Fruit fly (Drosophila melanogaster) whole organism, wandering third instar larva: ENCODE data around the gene IleRS.

Source experiments
- Abd-B ChIP-seq: fragments of >200 bp; optimal IDR thresholded peaks from 2 replicates; lab custom pipeline; 2017; ENCODE audit warnings: missing biosample characterization, missing genetic modification characterization
- CG32264 ChIP-seq: fragments of 200-800 bp; sonication (Bioruptor generic); optimal IDR thresholded peaks from 2 replicates; lab custom pipeline; 2016; ENCODE audit warnings: missing biosample characterization, missing genetic modification characterization
- CG9705 ChIP-seq: fragments of 200-800 bp; sonication (Bioruptor generic); optimal IDR thresholded peaks from 2 replicates; lab custom pipeline; 2018; ENCODE audit warnings: missing biosample characterization, mild to moderate bottlenecking, missing genetic modification characterization
- CrebA ChIP-seq: fragments of 200-800 bp; sonication (Bioruptor generic); optimal IDR thresholded peaks from 2 replicates; lab custom pipeline; 2016; ENCODE audit warnings: missing biosample characterization, mild to moderate bottlenecking, missing genetic modification characterization, borderline replicate concordance
- Dfd ChIP-seq: fragments of >200 bp; optimal IDR thresholded peaks from 2 replicates; lab custom pipeline; 2017; ENCODE audit warnings: missing biosample characterization, missing genetic modification characterization
- Dif ChIP-seq: fragments of 200-275, 200-300 bp; sonication (Bioruptor generic); optimal IDR thresholded peaks from 2 replicates; lab custom pipeline; 2018; ENCODE audit warnings: missing biosample characterization, missing genetic modification characterization; ENCODE audit not compliant: partially characterized antibody
- GATAd ChIP-seq: sonication (Bioruptor generic); optimal IDR thresholded peaks from 2 replicates; lab custom pipeline; 2016; ENCODE audit warnings: missing biosample characterization, missing genetic modification characterization
- HLH106 ChIP-seq: fragments of 200-800 bp; optimal IDR thresholded peaks from 3 replicates; lab custom pipeline; 2019; ENCODE audit warnings: missing biosample characterization, mild to moderate bottlenecking, missing genetic modification characterization, moderate library complexity
- Hnf4 ChIP-seq: fragments of 200-800 bp; sonication (Bioruptor generic); optimal IDR thresholded peaks from 2 replicates; lab custom pipeline; 2016; ENCODE audit warnings: missing biosample characterization, mild to moderate bottlenecking, missing genetic modification characterization
- Hr78 ChIP-seq: fragments of >200 bp; optimal IDR thresholded peaks from 2 replicates; lab custom pipeline; 2017; ENCODE audit warnings: missing biosample characterization, missing genetic modification characterization
- Hr83 ChIP-seq: fragments of 200-300 bp; sonication (Bioruptor generic); optimal IDR thresholded peaks from 2 replicates; lab custom pipeline; 2016; ENCODE audit warnings: missing biosample characterization, mild to moderate bottlenecking, missing genetic modification characterization, moderate library complexity; ENCODE audit not compliant: poor library complexity, severe bottlenecking
- Jra ChIP-seq: sonication (Bioruptor generic); optimal IDR thresholded peaks from 2 replicates; lab custom pipeline; 2016; ENCODE audit warnings: missing biosample characterization, missing genetic modification characterization
- Mio ChIP-seq: sonication (Bioruptor generic); optimal IDR thresholded peaks from 2 replicates; lab custom pipeline; 2016; ENCODE audit warnings: missing biosample characterization, missing genetic modification characterization
- Myc ChIP-seq: fragments of >200 bp; optimal IDR thresholded peaks from 2 replicates; lab custom pipeline; 2017
- N ChIP-seq: fragments of >200 bp; optimal IDR thresholded peaks from 2 replicates; lab custom pipeline; 2018; ENCODE audit warnings: missing biosample characterization, missing external identifiers, missing genetic modification characterization
- OdsH ChIP-seq: fragments of 200-800 bp; sonication (Bioruptor generic); optimal IDR thresholded peaks from 2 replicates; lab custom pipeline; 2016; ENCODE audit warnings: missing biosample characterization, mild to moderate bottlenecking, missing genetic modification characterization
- Rel ChIP-seq, 2 experiments: fragments of 200-800 bp; sonication (Bioruptor generic) in 1 of 2; optimal IDR thresholded peaks; 2 replicates in 1 of 2; 3 replicates in 1 of 2; lab custom pipeline; 2016 to 2019; ENCODE audit warnings: mild to moderate bottlenecking in 2 of 2, missing biosample characterization in 2 of 2, missing genetic modification characterization in 2 of 2, moderate library complexity in 1 of 2
- Sp1 ChIP-seq: fragments of 200-800 bp; sonication (Bioruptor generic); optimal IDR thresholded peaks from 3 replicates; lab custom pipeline; 2019; ENCODE audit warnings: missing biosample characterization, mild to moderate bottlenecking, missing genetic modification characterization, moderate library complexity
- Vsx2 ChIP-seq: fragments of 200-300, 225-300 bp; sonication (Bioruptor generic); optimal IDR thresholded peaks from 2 replicates; lab custom pipeline; 2018; ENCODE audit warnings: missing biosample characterization, missing genetic modification characterization; ENCODE audit not compliant: partially characterized antibody
- br ChIP-seq: fragments of 200-800 bp; sonication (Bioruptor generic); optimal IDR thresholded peaks from 2 replicates; lab custom pipeline; 2016; ENCODE audit warnings: missing biosample characterization, missing genetic modification characterization
- brk ChIP-seq: fragments of 200-800 bp; sonication (Bioruptor generic); optimal IDR thresholded peaks from 2 replicates; lab custom pipeline; 2016; ENCODE audit warnings: missing biosample characterization, mild to moderate bottlenecking, missing genetic modification characterization
- dl ChIP-seq, 2 experiments: fragments of 175-275, 200-275 bp in 1 of 2; fragments of 200-275 bp in 1 of 2; sonication (Bioruptor generic); optimal IDR thresholded peaks; lab custom pipeline; 2018; ENCODE audit warnings: mild to moderate bottlenecking in 2 of 2, missing biosample characterization in 2 of 2, missing genetic modification characterization in 2 of 2, moderate library complexity in 2 of 2; ENCODE audit not compliant: partially characterized antibody in 2 of 2, insufficient read depth in 1 of 2
- dmrt93B ChIP-seq: fragments of 200-800 bp; sonication (Bioruptor generic); optimal IDR thresholded peaks from 2 replicates; lab custom pipeline; 2018; ENCODE audit warnings: missing biosample characterization, mild to moderate bottlenecking, missing genetic modification characterization
- dsf ChIP-seq: sonication (Bioruptor generic); optimal IDR thresholded peaks from 2 replicates; lab custom pipeline; 2016; ENCODE audit warnings: missing biosample characterization, missing genetic modification characterization, borderline replicate concordance
- ey ChIP-seq: fragments of 200-800 bp; sonication (Bioruptor generic); optimal IDR thresholded peaks from 2 replicates; lab custom pipeline; 2016; ENCODE audit warnings: missing biosample characterization, missing genetic modification characterization
- foxo ChIP-seq, 2 experiments: fragments of 200-800 bp; sonication (Bioruptor generic); optimal IDR thresholded peaks; 2 replicates in 1 of 2; 3 replicates in 1 of 2; lab custom pipeline; 2016 to 2017; ENCODE audit warnings: missing biosample characterization in 2 of 2, missing genetic modification characterization in 2 of 2
- fru ChIP-seq: fragments of 200-800 bp; sonication (Bioruptor generic); optimal IDR thresholded peaks from 3 replicates; lab custom pipeline; 2016; ENCODE audit warnings: missing biosample characterization, mild to moderate bottlenecking, missing genetic modification characterization
- h ChIP-seq: fragments of 200-800 bp; sonication (Bioruptor generic); optimal IDR thresholded peaks from 3 replicates; lab custom pipeline; 2016; ENCODE audit warnings: missing biosample characterization, mild to moderate bottlenecking, missing genetic modification characterization
- jim ChIP-seq: fragments of 175-275, 200-325 bp; sonication (Bioruptor generic); optimal IDR thresholded peaks from 2 replicates; lab custom pipeline; 2016; ENCODE audit warnings: missing biosample characterization, mild to moderate bottlenecking, missing genetic modification characterization
- lola ChIP-seq: fragments of >200 bp; optimal IDR thresholded peaks from 2 replicates; lab custom pipeline; 2017; ENCODE audit warnings: missing biosample characterization, missing genetic modification characterization
- pan ChIP-seq: fragments of >200 bp; optimal IDR thresholded peaks from 2 replicates; lab custom pipeline; 2017
- psq ChIP-seq: fragments of 200-800 bp; sonication (Bioruptor generic); optimal IDR thresholded peaks from 3 replicates; lab custom pipeline; 2017; ENCODE audit warnings: missing biosample characterization, mild to moderate bottlenecking, missing genetic modification characterization, moderate library complexity
- rgr ChIP-seq: fragments of 200-800 bp; sonication (Bioruptor generic); optimal IDR thresholded peaks from 3 replicates; lab custom pipeline; 2016; ENCODE audit warnings: missing biosample characterization, mild to moderate bottlenecking, missing genetic modification characterization
- sage ChIP-seq: fragments of 200-800 bp; sonication (Bioruptor generic); optimal IDR thresholded peaks from 2 replicates; lab custom pipeline; 2016; ENCODE audit warnings: missing biosample characterization, mild to moderate bottlenecking, missing genetic modification characterization
- sv ChIP-seq: fragments of 200-800 bp; sonication (Bioruptor generic); optimal IDR thresholded peaks from 3 replicates; lab custom pipeline; 2016; ENCODE audit warnings: missing biosample characterization, missing genetic modification characterization
- tai ChIP-seq: sonication (Bioruptor generic); optimal IDR thresholded peaks from 2 replicates; lab custom pipeline; 2016; ENCODE audit warnings: missing biosample characterization, missing genetic modification characterization
- usp ChIP-seq: fragments of >200 bp; optimal IDR thresholded peaks from 2 replicates; lab custom pipeline; 2017; ENCODE audit warnings: missing biosample characterization, missing genetic modification characterization
- woc ChIP-seq: sonication (Bioruptor generic); optimal IDR thresholded peaks from 2 replicates; lab custom pipeline; 2016; ENCODE audit warnings: missing biosample characterization, mild to moderate bottlenecking, missing genetic modification characterization

IleRS gene

DNA sequence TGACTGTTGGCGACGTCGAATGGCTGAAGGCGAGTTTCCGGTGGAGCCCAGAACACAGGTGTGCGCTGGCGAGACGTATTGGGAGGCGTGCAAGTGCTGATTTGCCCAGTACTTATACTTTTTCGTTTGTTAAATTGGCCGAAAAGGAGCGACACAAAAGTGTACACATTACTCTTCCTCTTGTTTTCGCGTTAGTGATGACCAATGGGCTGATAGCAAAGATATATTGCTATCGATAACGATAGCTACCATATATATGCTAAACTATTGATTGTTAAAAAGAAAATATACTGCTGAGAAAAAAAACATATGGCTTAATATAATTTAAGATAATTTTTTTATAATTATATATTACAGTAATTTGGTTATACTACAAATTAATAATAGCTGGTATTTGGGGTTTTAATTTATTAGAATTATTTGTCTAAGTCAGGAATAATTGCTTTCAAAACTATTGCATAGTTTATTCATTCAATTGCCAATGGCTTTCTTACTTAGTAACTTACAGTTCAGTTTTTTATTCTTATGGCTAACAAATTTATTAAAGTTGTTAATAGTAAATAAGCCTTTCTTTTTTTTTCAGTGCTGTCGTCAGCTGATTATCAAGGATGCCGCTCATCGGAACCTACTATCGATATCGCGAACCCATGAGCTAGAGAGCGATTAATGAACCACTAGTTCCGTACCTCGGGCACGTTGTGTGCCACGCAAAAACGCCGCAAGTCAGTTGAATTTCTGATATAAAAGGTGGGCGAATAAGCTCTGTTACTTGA lies at the start of gene IleRS, which contains the start of gene Hem:
Gene IleRS, plus strand, starts transcription at position 672 of the 773 bp plus-strand sequence.
Gene Hem, minus strand, starts transcription at position 202 of the 773 bp plus-strand sequence.
- TF ChIP-seq ey (GFP tag; lab: Kevin White, UChicago) (peak; percentile 81), Vsx2 (GFP tag; lab: Kevin White, UChicago) (no peak), woc (peak; percentile 52), Sp1 (GFP tag; lab: Kevin White, UChicago) (peak; percentile 87), h (GFP tag; lab: Kevin White, UChicago) (peak; percentile 82), CG32264 (GFP tag; lab: Kevin White, UChicago) (peak; percentile 39), Hr83 (GFP tag; lab: Kevin White, UChicago) (peak; percentile 55), CrebA (GFP tag; lab: Kevin White, UChicago) (no peak), tai (GFP tag; lab: Kevin White, UChicago) (no peak), rgr (peak; percentile 92), CG9705 (GFP tag; lab: Kevin White, UChicago) (peak; percentile 74), psq (GFP tag; lab: Kevin White, UChicago) (peak; percentile 84), dmrt93B (GFP tag; lab: Kevin White, UChicago) (no peak), Mio (GFP tag; lab: Kevin White, UChicago) (no peak), lola (GFP tag; lab: Kevin White, UChicago) (no peak), OdsH (peak; percentile 83), Dfd (no peak), Rel (GFP tag; optimal IDR thresholded peaks at IDR 0.05; lab: Kevin White, UChicago) (no peak), Rel (tag; optimal IDR thresholded peaks at IDR 0.05; lab: Kevin White, UChicago) (peak; percentile 44), brk (GFP tag; lab: Kevin White, UChicago) (no peak), jim (no peak), Dif (GFP tag; lab: Kevin White, UChicago) (no peak), br (GFP tag; lab: Kevin White, UChicago) (no peak), foxo (GFP tag; optimal IDR thresholded peaks at IDR 0.05; lab: Kevin White, UChicago) (peak in 1 of 2 experiments; percentile 91), HLH106 (tag; lab: Kevin White, UChicago) (peak; percentile 86), pan (no peak), N (GFP tag; lab: Kevin White, UChicago) (no peak), sv (GFP tag; lab: Kevin White, UChicago) (peak; percentile 79), fru (GFP tag; lab: Kevin White, UChicago) (peak; percentile 84), Hr78 (GFP tag; lab: Kevin White, UChicago) (no peak), dl (GFP tag; optimal IDR thresholded peaks at IDR 0.05; lab: Kevin White, UChicago; ENCODE audit: insufficient read depth in 1 of 2, partially characterized antibody in 2 of 2) (no peak), dsf (GFP tag; lab: Kevin White, UChicago) (peak; percentile 75), GATAd (GFP tag; lab: Kevin White, UChicago) (peak; percentile 65), Abd-B (GFP tag; lab: Kevin White, UChicago) (no peak), Jra (peak; percentile 79), sage (GFP tag; lab: Kevin White, UChicago) (peak; percentile 52), Hnf4 (GFP tag; lab: Kevin White, UChicago) (peak; percentile 89), usp (GFP tag; lab: Kevin White, UChicago) (no peak), Myc (lab: Kevin White, UChicago) (no peak)

DNA sequence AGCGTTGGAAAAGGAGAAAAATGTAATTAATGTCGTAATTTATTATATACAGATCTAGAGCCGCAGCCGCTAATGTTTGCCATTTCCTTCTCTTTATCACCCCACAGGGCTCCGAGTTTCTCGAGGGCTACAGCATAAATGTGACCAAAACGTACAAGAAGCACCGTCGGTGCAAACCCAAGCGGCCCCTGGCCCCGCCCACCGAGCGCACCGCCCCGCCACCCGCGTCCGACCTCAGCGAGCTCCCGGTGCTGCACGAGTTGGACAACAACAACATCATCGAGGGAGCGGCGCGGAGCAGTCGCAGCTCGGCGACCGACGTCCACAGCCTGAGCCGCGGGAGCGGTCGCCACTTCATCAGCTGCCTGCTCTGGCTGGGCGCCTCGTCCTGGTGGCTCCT lies 46.2 kb upstream of the IleRS start:
- TF ChIP-seq Dfd (peak; percentile 98), tai (GFP tag; lab: Kevin White, UChicago) (no peak), br (GFP tag; lab: Kevin White, UChicago) (no peak), dl (GFP tag; optimal IDR thresholded peaks at IDR 0.05; lab: Kevin White, UChicago; ENCODE audit: insufficient read depth in 1 of 2, partially characterized antibody in 2 of 2) (no peak), dsf (GFP tag; lab: Kevin White, UChicago) (no peak), Mio (GFP tag; lab: Kevin White, UChicago) (no peak), Myc (lab: Kevin White, UChicago) (no peak), HLH106 (tag; lab: Kevin White, UChicago) (no peak), Vsx2 (GFP tag; lab: Kevin White, UChicago) (no peak)
